Fruit fly (Drosophila melanogaster) whole organism, embryonic: ENCODE results near the gene GlyRS.

Experiments used
- CG11398 ChIP-seq: fragments of 200-800 bp; sonication (Bioruptor generic); optimal IDR thresholded peaks from 2 replicates; lab custom pipeline; 2016; ENCODE audit warnings: missing biosample characterization, missing genetic modification characterization
- CG1602 ChIP-seq: fragments of 200-800 bp; sonication (Bioruptor generic); optimal IDR thresholded peaks from 3 replicates; lab custom pipeline; 2016; ENCODE audit warnings: missing biosample characterization, missing genetic modification characterization
- CG6175 ChIP-seq: fragments of 200-800 bp; sonication (Bioruptor generic); IDR thresholded peaks from 3 replicates; pipeline ENCODE4 v1.3.6; 2022; ENCODE audit warnings: missing biosample characterization, missing genetic modification characterization
- CG8290 ChIP-seq, 3 experiments: fragments of 200-800 bp; sonication (Bioruptor generic); optimal IDR thresholded peaks; 2 replicates each; lab custom pipeline; 2016 to 2019; ENCODE audit warnings: missing biosample characterization in 3 of 3, missing genetic modification characterization in 3 of 3, mild to moderate bottlenecking in 2 of 3, moderate library complexity in 1 of 3
- CG8478 ChIP-seq: fragments of >200 bp; optimal IDR thresholded peaks from 2 replicates; lab custom pipeline; 2018
- Hr78 ChIP-seq, 2 experiments: fragments of 200-800 bp in 1 of 2; fragments of >200 bp in 1 of 2; sonication (Bioruptor generic) in 1 of 2; optimal IDR thresholded peaks; 2 replicates each; lab custom pipeline; 2017 to 2019; ENCODE audit warnings: missing biosample characterization in 2 of 2, missing genetic modification characterization in 2 of 2, mild to moderate bottlenecking in 1 of 2, moderate library complexity in 1 of 2
- Scr ChIP-seq: fragments of 200-800 bp; sonication (Bioruptor generic); IDR thresholded peaks from 2 replicates; pipeline ENCODE4 v1.3.6; 2022; ENCODE audit warnings: missing biosample characterization, missing genetic modification characterization; ENCODE audit not compliant: partially characterized antibody
- Tbp ChIP-seq: fragments of >200 bp; optimal IDR thresholded peaks from 2 replicates; lab custom pipeline; 2018; ENCODE audit warnings: missing biosample characterization, missing genetic modification characterization
- bsh ChIP-seq, 2 experiments: fragments of 200-800 bp; sonication (Bioruptor generic); optimal IDR thresholded peaks; 2 replicates each; lab custom pipeline; 2017 to 2018; ENCODE audit warnings: mild to moderate bottlenecking in 2 of 2, missing biosample characterization in 2 of 2, missing genetic modification characterization in 2 of 2, moderate library complexity in 1 of 2
- grn ChIP-seq: fragments of 200-800 bp; sonication (Bioruptor generic); optimal IDR thresholded peaks from 3 replicates; lab custom pipeline; 2017; ENCODE audit warnings: missing biosample characterization, missing genetic modification characterization
- insv ChIP-seq, 2 experiments: fragments of 200-800 bp; sonication (Bioruptor generic); optimal IDR thresholded peaks; 3 replicates each; lab custom pipeline; 2016 to 2018; ENCODE audit warnings: missing biosample characterization in 2 of 2, missing genetic modification characterization in 2 of 2
- tap ChIP-seq: fragments of 200-800 bp; optimal IDR thresholded peaks from 3 replicates; lab custom pipeline; 2019; ENCODE audit warnings: missing biosample characterization, mild to moderate bottlenecking, missing genetic modification characterization, moderate library complexity

dm6 chr3L:15089887-15090679, 4.9 kb upstream of the GlyRS start:
- TF ChIP-seq Tbp (GFP tag; lab: Kevin White, UChicago), result no peak
- no peak for TF ChIP-seq CG6175 (GFP tag; lab: Robert Waterston, UW)
- no peak for TF ChIP-seq CG8290 (GFP tag; optimal IDR thresholded peaks at IDR 0.05; lab: Kevin White, UChicago)
- TF ChIP-seq CG8290 (tag; optimal IDR thresholded peaks at IDR 0.05; lab: Kevin White, UChicago), result no peak
- no peak for TF ChIP-seq Scr (GFP tag; lab: Robert Waterston, UW)
- TF ChIP-seq CG1602, result no peak
- TF ChIP-seq CG8478 (lab: Kevin White, UChicago), result no peak
- TF ChIP-seq CG11398, result no peak
- TF ChIP-seq tap (tag; lab: Kevin White, UChicago), result no peak
- no peak for TF ChIP-seq grn
- no peak for TF ChIP-seq bsh (GFP tag; optimal IDR thresholded peaks at IDR 0.05; lab: Kevin White, UChicago)
- TF ChIP-seq insv (GFP tag; optimal IDR thresholded peaks at IDR 0.05; lab: Kevin White, UChicago), result no peak
- no peak for TF ChIP-seq Hr78 (GFP tag; optimal IDR thresholded peaks at IDR 0.05; lab: Kevin White, UChicago)
